Worm (Caenorhabditis elegans) whole organism, L1 larva: Measurements from ENCODE around the gene F10E7.2.
A peak's percentile ranks its signal among the peaks of the same experiment; 100 is the strongest.

Experiments
- C16A3.4 ChIP-seq: fragments of 150-350 bp; optimal IDR thresholded peaks from 2 replicates; lab custom pipeline; 2014; ENCODE audit warnings: missing biosample characterization, missing genetic modification characterization
- C34B4.2 ChIP-seq: sonication (generic microtip); optimal IDR thresholded peaks from 2 replicates; lab custom pipeline; 2017; ENCODE audit warnings: mild to moderate bottlenecking, missing genetic modification characterization, missing compliant biosample characterization
- aha-1 ChIP-seq: fragments of 150-350 bp; optimal IDR thresholded peaks from 2 replicates; lab custom pipeline; 2014; ENCODE audit warnings: missing biosample characterization, missing genetic modification characterization
- aly-2 ChIP-seq: fragments of 150-350 bp; optimal IDR thresholded peaks from 2 replicates; lab custom pipeline; 2014; ENCODE audit warnings: missing biosample characterization, missing genetic modification characterization
- ama-1 ChIP-seq: fragments of 150-350 bp; optimal IDR thresholded peaks from 2 replicates; lab custom pipeline; 2014
- ceh-8 ChIP-seq: fragments of 200-800 bp; sonication (Bioruptor generic); optimal IDR thresholded peaks from 2 replicates; lab custom pipeline; 2018; ENCODE audit warnings: mild to moderate bottlenecking, missing genetic modification characterization, moderate library complexity, missing compliant biosample characterization
- ceh-82 ChIP-seq, 3 experiments: fragments of 150-350 bp in 1 of 3; sonication (generic microtip) in 2 of 3; optimal IDR thresholded peaks; 2 replicates each; lab custom pipeline; 2014 to 2017; ENCODE audit warnings: missing biosample characterization in 3 of 3, missing genetic modification characterization in 3 of 3
- ceh-88 ChIP-seq: fragments of 200-800 bp; sonication (Bioruptor generic); IDR thresholded peaks from 2 replicates; pipeline ENCODE4 v1.3.6; 2022; ENCODE audit warnings: missing genetic modification characterization, missing compliant biosample characterization
- ceh-90 ChIP-seq: sonication (generic microtip); optimal IDR thresholded peaks from 2 replicates; lab custom pipeline; 2016; ENCODE audit warnings: missing genetic modification characterization, missing compliant biosample characterization
- ces-1 ChIP-seq: fragments of 150-350 bp; optimal IDR thresholded peaks from 2 replicates; lab custom pipeline; 2014; ENCODE audit warnings: missing biosample characterization, missing genetic modification reagents, missing genetic modification characterization
- dpl-1 ChIP-seq, 3 experiments: fragments of 150-350 bp in 2 of 3; sonication (generic microtip) in 1 of 3; optimal IDR thresholded peaks; 2 replicates each; lab custom pipeline; 2014 to 2017; ENCODE audit warnings: missing biosample characterization in 3 of 3, missing genetic modification characterization in 3 of 3, missing genetic modification reagents in 3 of 3
- dsc-1 ChIP-seq: sonication (generic microtip); optimal IDR thresholded peaks from 2 replicates; lab custom pipeline; 2016; ENCODE audit warnings: mild to moderate bottlenecking, missing genetic modification characterization, missing compliant biosample characterization
- efl-3 ChIP-seq: fragments of 200-800 bp; sonication (Bioruptor generic); optimal IDR thresholded peaks from 2 replicates; lab custom pipeline; 2018; ENCODE audit warnings: mild to moderate bottlenecking, missing genetic modification characterization, missing compliant biosample characterization
- egl-27 ChIP-seq, 2 experiments: fragments of 150-350 bp in 1 of 2; sonication (generic microtip); optimal IDR thresholded peaks; 3 replicates each; lab custom pipeline; 2017 to 2018; ENCODE audit warnings: missing biosample characterization in 2 of 2, missing genetic modification characterization in 2 of 2, missing genetic modification reagents in 2 of 2
- elt-3 ChIP-seq, 6 experiments: fragments of 150-350 bp in 1 of 6; sonication (generic microtip); optimal IDR thresholded peaks; 2 replicates each; lab custom pipeline; 2017 to 2018; ENCODE audit warnings: missing biosample characterization in 6 of 6, missing genetic modification characterization in 6 of 6, inconsistent platforms in 1 of 6
- ets-5 ChIP-seq: fragments of 200-800 bp; sonication (Bioruptor generic); IDR thresholded peaks from 2 replicates; pipeline ENCODE4 v1.3.6; 2022; ENCODE audit warnings: missing genetic modification characterization, missing compliant biosample characterization
- fkh-10 ChIP-seq: sonication (generic microtip); optimal IDR thresholded peaks from 2 replicates; lab custom pipeline; 2017; ENCODE audit warnings: missing biosample characterization, missing genetic modification reagents, missing genetic modification characterization
- hpl-2 ChIP-seq: fragments of 150-350 bp; optimal IDR thresholded peaks from 2 replicates; lab custom pipeline; 2014; ENCODE audit warnings: missing biosample characterization, missing genetic modification reagents, missing genetic modification characterization
- isw-1 ChIP-seq: fragments of 200-800 bp; sonication (Bioruptor generic); IDR thresholded peaks from 2 replicates; pipeline ENCODE4 v1.3.6; 2022; ENCODE audit warnings: missing genetic modification characterization, missing compliant biosample characterization
- lin-15B ChIP-seq: fragments of 150-350 bp; sonication (generic microtip); optimal IDR thresholded peaks from 3 replicates; lab custom pipeline; 2014; ENCODE audit warnings: missing biosample characterization, missing genetic modification characterization
- lin-35 ChIP-seq, 2 experiments: fragments of 150-350 bp; optimal IDR thresholded peaks; 2 replicates each; lab custom pipeline; 2014; ENCODE audit warnings: missing biosample characterization in 2 of 2, missing genetic modification characterization in 2 of 2, missing genetic modification reagents in 2 of 2
- lin-39 ChIP-seq: fragments of 150-350 bp; optimal IDR thresholded peaks from 2 replicates; lab custom pipeline; 2014; ENCODE audit warnings: missing biosample characterization, missing genetic modification reagents, missing genetic modification characterization
- lsy-2 ChIP-seq, 2 experiments: fragments of 150-350 bp; optimal IDR thresholded peaks; 2 replicates each; lab custom pipeline; 2014; ENCODE audit warnings: missing biosample characterization in 2 of 2, missing genetic modification characterization in 2 of 2
- mab-9 ChIP-seq: fragments of 200-800 bp; sonication (Bioruptor generic); IDR thresholded peaks from 2 replicates; pipeline ENCODE4 v1.3.6; 2022; ENCODE audit warnings: missing genetic modification reagents, missing genetic modification characterization, missing compliant biosample characterization
- mdl-1 ChIP-seq, 2 experiments: fragments of 150-350 bp; optimal IDR thresholded peaks; 2 replicates each; lab custom pipeline; 2014 to 2017; ENCODE audit warnings: missing biosample characterization in 2 of 2, missing genetic modification characterization in 2 of 2, inconsistent platforms in 1 of 2
- mef-2 ChIP-seq: fragments of 150-350 bp; optimal IDR thresholded peaks from 2 replicates; lab custom pipeline; 2014; ENCODE audit warnings: missing biosample characterization, missing genetic modification characterization
- mep-1 ChIP-seq: fragments of 150-350 bp; optimal IDR thresholded peaks from 2 replicates; lab custom pipeline; 2014; ENCODE audit warnings: missing biosample characterization, missing genetic modification characterization
- nhr-11 ChIP-seq: fragments of 150-350 bp; optimal IDR thresholded peaks from 2 replicates; lab custom pipeline; 2014; ENCODE audit warnings: missing biosample characterization, missing genetic modification characterization
- nhr-19 ChIP-seq: fragments of 200-800 bp; sonication (Bioruptor generic); conservative IDR thresholded peaks from 2 replicates; pipeline ENCODE4 v1.3.6; 2022; ENCODE audit warnings: missing genetic modification characterization, missing compliant biosample characterization
- nhr-20 ChIP-seq: sonication (generic microtip); optimal IDR thresholded peaks from 2 replicates; lab custom pipeline; 2016; ENCODE audit warnings: mild to moderate bottlenecking, missing genetic modification characterization, missing compliant biosample characterization
- nhr-237 ChIP-seq: fragments of 150-350 bp; optimal IDR thresholded peaks from 2 replicates; lab custom pipeline; 2014; ENCODE audit warnings: missing biosample characterization, missing genetic modification characterization
- nhr-28 ChIP-seq: fragments of 150-350 bp; optimal IDR thresholded peaks from 2 replicates; lab custom pipeline; 2014; ENCODE audit warnings: missing biosample characterization, missing genetic modification characterization
- nhr-47 ChIP-seq: sonication (generic microtip); optimal IDR thresholded peaks from 2 replicates; lab custom pipeline; 2016; ENCODE audit warnings: mild to moderate bottlenecking, missing genetic modification characterization, moderate library complexity, missing compliant biosample characterization
- nhr-71 ChIP-seq: sonication (generic microtip); optimal IDR thresholded peaks from 2 replicates; lab custom pipeline; 2016; ENCODE audit warnings: mild to moderate bottlenecking, missing genetic modification characterization, moderate library complexity, missing compliant biosample characterization
- nhr-77 ChIP-seq: fragments of 150-350 bp; optimal IDR thresholded peaks from 2 replicates; lab custom pipeline; 2014; ENCODE audit warnings: missing biosample characterization, missing genetic modification characterization
- nhr-90 ChIP-seq: sonication (generic microtip); optimal IDR thresholded peaks from 2 replicates; lab custom pipeline; 2016; ENCODE audit warnings: mild to moderate bottlenecking, missing genetic modification characterization, missing compliant biosample characterization; ENCODE audit not compliant: poor library complexity
- rnt-1 ChIP-seq: sonication (generic microtip); optimal IDR thresholded peaks from 2 replicates; lab custom pipeline; 2016; ENCODE audit warnings: mild to moderate bottlenecking, missing genetic modification characterization, moderate library complexity, missing compliant biosample characterization
- skn-1 ChIP-seq: fragments of 150-350 bp; optimal IDR thresholded peaks from 2 replicates; lab custom pipeline; 2014; ENCODE audit warnings: missing biosample characterization, missing genetic modification characterization
- snpc-4 ChIP-seq: fragments of 150-350 bp; optimal IDR thresholded peaks from 2 replicates; lab custom pipeline; 2014; ENCODE audit warnings: missing biosample characterization, missing genetic modification characterization
- snu-23 ChIP-seq: sonication (generic microtip); optimal IDR thresholded peaks from 2 replicates; lab custom pipeline; 2016; ENCODE audit warnings: missing genetic modification characterization, missing compliant biosample characterization
- swsn-7 ChIP-seq: sonication (generic microtip); optimal IDR thresholded peaks from 2 replicates; lab custom pipeline; 2016; ENCODE audit warnings: missing genetic modification characterization, missing compliant biosample characterization
- unc-130 ChIP-seq: fragments of 150-350 bp; optimal IDR thresholded peaks from 2 replicates; lab custom pipeline; 2017; ENCODE audit warnings: missing biosample characterization, missing genetic modification characterization, inconsistent platforms
- unc-30 ChIP-seq: sonication (generic microtip); optimal IDR thresholded peaks from 2 replicates; lab custom pipeline; 2017; ENCODE audit warnings: missing biosample characterization, missing genetic modification characterization
- xbp-1 ChIP-seq: sonication (generic microtip); optimal IDR thresholded peaks from 2 replicates; lab custom pipeline; 2016; ENCODE audit warnings: missing genetic modification characterization, missing compliant biosample characterization
- zip-4 ChIP-seq: fragments of 200-800 bp; sonication (Bioruptor generic); optimal IDR thresholded peaks from 2 replicates; lab custom pipeline; 2018; ENCODE audit warnings: mild to moderate bottlenecking, missing genetic modification characterization, moderate library complexity, missing compliant biosample characterization
- ztf-11 ChIP-seq, 2 experiments: sonication (generic microtip); optimal IDR thresholded peaks; 2 replicates each; lab custom pipeline; 2016 to 2017; ENCODE audit warnings: missing genetic modification characterization in 2 of 2, missing biosample characterization in 1 of 2, missing compliant biosample characterization in 1 of 2
- ztf-4 ChIP-seq: fragments of 150-350 bp; optimal IDR thresholded peaks from 2 replicates; lab custom pipeline; 2014; ENCODE audit warnings: missing biosample characterization, missing genetic modification characterization

The F10E7.2 gene

ce11 chrII:7072590-7073536 is 49.2 kb upstream of the F10E7.2 start (continued):
- TF ChIP-seq ztf-11 (tag; optimal IDR thresholded peaks at IDR 0.05; lab: Kevin White, UChicago) (peak in 1 of 2 experiments; percentile 78), ceh-8 (GFP tag; lab: Kevin White, UChicago) (peak; percentile 17), lsy-2 (tag; optimal IDR thresholded peaks at IDR 0.05; lab: Kevin White, UChicago) (peak; percentile 71 to 91), rnt-1 (peak; percentile 68), aha-1 (tag; lab: Kevin White, UChicago) (no peak), zip-4 (GFP tag; lab: Kevin White, UChicago) (no peak), C34B4.2 (tag; lab: Kevin White, UChicago) (no peak), nhr-77 (tag; lab: Kevin White, UChicago) (peak; percentile 37), lin-35 (GFP tag; optimal IDR thresholded peaks at IDR 0.05; lab: Kevin White, UChicago) (peak; percentile 72 to 78), elt-3 (tag; optimal IDR thresholded peaks at IDR 0.05; lab: Kevin White, UChicago) (peak in 3 of 6 experiments; percentile 24 to 70 (median 42)), mab-9 (GFP tag; lab: Robert Waterston, UW) (no peak), ces-1 (no peak), xbp-1 (tag; lab: Kevin White, UChicago) (peak; percentile 81), ceh-82 (tag; optimal IDR thresholded peaks at IDR 0.05; lab: Kevin White, UChicago) (peak; percentile 22 to 34 (median 32)), fkh-10 (peak; percentile 8), nhr-237 (tag; lab: Kevin White, UChicago) (peak; percentile 58), skn-1 (peak; percentile 77), nhr-19 (GFP tag; lab: Robert Waterston, UW) (peak; percentile 56), aly-2 (tag; lab: Kevin White, UChicago) (peak; percentile 12), unc-30 (tag; lab: Kevin White, UChicago) (no peak), lin-15B (tag; lab: Kevin White, UChicago) (peak; percentile 70), mep-1 (tag; lab: Kevin White, UChicago) (peak; percentile 89), ceh-88 (GFP tag; lab: Robert Waterston, UW) (peak; percentile 73), nhr-11 (peak; percentile 23), snpc-4 (tag; lab: Kevin White, UChicago) (peak; percentile 66), ceh-90 (peak; percentile 77), hpl-2 (GFP tag; lab: Kevin White, UChicago) (no peak), dpl-1 (GFP tag; optimal IDR thresholded peaks at IDR 0.05; lab: Kevin White, UChicago) (peak; percentile 55 to 71 (median 61)), unc-130 (tag; lab: Kevin White, UChicago) (peak; percentile 37), C16A3.4 (peak; percentile 86), egl-27 (tag; optimal IDR thresholded peaks at IDR 0.05; lab: Kevin White, UChicago) (no peak), ztf-4 (tag; lab: Kevin White, UChicago) (no peak), nhr-47 (tag; lab: Kevin White, UChicago) (peak; percentile 84), ets-5 (GFP tag; lab: Robert Waterston, UW) (no peak), ama-1 (lab: Kevin White, UChicago) (no peak), nhr-20 (tag; lab: Kevin White, UChicago) (peak; percentile 79), mdl-1 (tag; optimal IDR thresholded peaks at IDR 0.05; lab: Kevin White, UChicago) (peak in 1 of 2 experiments; percentile 17), isw-1 (peak; percentile 76), mef-2 (no peak), dsc-1 (tag; lab: Kevin White, UChicago) (peak; percentile 75), swsn-7 (tag; lab: Kevin White, UChicago) (peak; percentile 73), nhr-71 (tag; lab: Kevin White, UChicago) (peak; percentile 84), efl-3 (GFP tag; lab: Kevin White, UChicago) (no peak), nhr-28 (tag; lab: Kevin White, UChicago) (no peak), nhr-90 (tag; lab: Kevin White, UChicago) (peak; percentile 80), snu-23 (GFP tag; lab: Kevin White, UChicago) (peak; percentile 79), lin-39 (tag; lab: Kevin White, UChicago) (no peak)
